Fruit fly (Drosophila melanogaster): Measurements from ENCODE around the gene myd.

myd gene

dm6 chr3R:19164873-19165456 is 15.5 kb upstream of the myd start (continued):
- no peak for TF ChIP-seq CG1647 (GFP tag; optimal IDR thresholded peaks at IDR 0.05)
- TF ChIP-seq CG34422 (GFP tag; IDR thresholded peaks at IDR 0.05) = peak; percentile 22; the same call in 1 of the 3 replicates
- peak; percentile 7 for TF ChIP-seq jumu (GFP tag; optimal IDR thresholded peaks at IDR 0.05)
- TF ChIP-seq CG30403 (GFP tag; optimal IDR thresholded peaks at IDR 0.05) = peak; percentile 49
- TF ChIP-seq CG4424 (GFP tag; optimal IDR thresholded peaks at IDR 0.05) = peak; percentile 59
- TF ChIP-seq pfk (GFP tag; optimal IDR thresholded peaks at IDR 0.05) = no peak
- TF ChIP-seq row (GFP tag; IDR thresholded peaks at IDR 0.05) = peak; percentile 58
- peak; percentile 56 for TF ChIP-seq Sox100B (GFP tag; optimal IDR thresholded peaks at IDR 0.05)
- TF ChIP-seq CG15269 (tag; optimal IDR thresholded peaks at IDR 0.05) = peak; percentile 52
- peak; percentile 41 for TF ChIP-seq CG14441 (GFP tag; IDR thresholded peaks at IDR 0.05)
- TF ChIP-seq CG7556 (GFP tag; optimal IDR thresholded peaks at IDR 0.05) = peak; percentile 52
- TF ChIP-seq ci (GFP tag; IDR thresholded peaks at IDR 0.05) = peak; percentile 71; the same call in 2 of the 3 replicates
- TF ChIP-seq seq (GFP tag; IDR thresholded peaks at IDR 0.05) = 0 out of 2 replicates have a peak, but pooled peaks have one; percentile 22
- no peak for TF ChIP-seq prd (optimal IDR thresholded peaks at IDR 0.05)
- TF ChIP-seq prd (GFP tag; IDR thresholded peaks at IDR 0.05) = peak; percentile 52; the same call in 2 of the 3 replicates
- TF ChIP-seq so (GFP tag; IDR thresholded peaks at IDR 0.05) = peak; percentile 27; the same call in 1 of the 3 replicates
- no peak for TF ChIP-seq eyg (GFP tag; optimal IDR thresholded peaks at IDR 0.05)
- TF ChIP-seq ATbp (GFP tag; optimal IDR thresholded peaks at IDR 0.05) = peak; percentile 22
- TF ChIP-seq Hr39 (optimal IDR thresholded peaks at IDR 0.05) = no peak
- no peak for TF ChIP-seq disco-r (GFP tag; optimal IDR thresholded peaks at IDR 0.05)
- TF ChIP-seq CG3065 (GFP tag; optimal IDR thresholded peaks at IDR 0.05) = no peak
- TF ChIP-seq stc (GFP tag; IDR thresholded peaks at IDR 0.05) = peak; percentile 49; the same call in 1 of the 2 replicates
- no peak for TF ChIP-seq lov (optimal IDR thresholded peaks at IDR 0.05)
- TF ChIP-seq lov (GFP tag; IDR thresholded peaks at IDR 0.05) = no peak
- TF ChIP-seq pnt (GFP tag; optimal IDR thresholded peaks at IDR 0.05) = no peak
- peak; percentile 44 for TF ChIP-seq CG16863 (GFP tag; optimal IDR thresholded peaks at IDR 0.05)
- peak in 1 of 2 experiments; percentile 35 for TF ChIP-seq dpn (GFP tag; optimal IDR thresholded peaks at IDR 0.05)
- peak; percentile 10; the same call in 1 of the 2 replicates for TF ChIP-seq Awh (GFP tag; IDR thresholded peaks at IDR 0.05)
- TF ChIP-seq Neu2 (GFP tag; optimal IDR thresholded peaks at IDR 0.05; ENCODE audit: borderline replicate concordance) = no peak
- peak; percentile 6 for TF ChIP-seq CG15601 (tag; optimal IDR thresholded peaks at IDR 0.05)
- peak; percentile 45 for TF ChIP-seq Sox102F (GFP tag; optimal IDR thresholded peaks at IDR 0.05)
- TF ChIP-seq Oli (tag; optimal IDR thresholded peaks at IDR 0.05) = peak; percentile 64
- TF ChIP-seq shn (GFP tag; optimal IDR thresholded peaks at IDR 0.05) = peak; percentile 56
- TF ChIP-seq NC2α (GFP tag; optimal IDR thresholded peaks at IDR 0.05) = peak; percentile 27
- no peak for TF ChIP-seq twi (tag; optimal IDR thresholded peaks at IDR 0.05)
- peak; percentile 54 for TF ChIP-seq Fer3 (tag; optimal IDR thresholded peaks at IDR 0.05)
- peak; percentile 31; the same call in 1 of the 2 replicates for TF ChIP-seq slbo (GFP tag; IDR thresholded peaks at IDR 0.05)
- TF ChIP-seq Abd-B (GFP tag; optimal IDR thresholded peaks at IDR 0.05) = peak; percentile 31
- no peak for TF ChIP-seq p53 (GFP tag; optimal IDR thresholded peaks at IDR 0.05)
- TF ChIP-seq HmgZ (tag; optimal IDR thresholded peaks at IDR 0.05) = peak; percentile 16
- TF ChIP-seq vvl (GFP tag; IDR thresholded peaks at IDR 0.05) = peak; percentile 47; the same call in 1 of the 2 replicates
- TF ChIP-seq CG18476 (GFP tag; optimal IDR thresholded peaks at IDR 0.05) = peak; percentile 6
- TF ChIP-seq CG13424 (tag; optimal IDR thresholded peaks at IDR 0.05) = peak; percentile 57
- peak; percentile 61 for TF ChIP-seq CG12391 (tag; optimal IDR thresholded peaks at IDR 0.05)
- peak; percentile 18 for TF ChIP-seq MTF-1 (GFP tag; optimal IDR thresholded peaks at IDR 0.05; ENCODE audit: borderline replicate concordance)
- peak; percentile 64 for TF ChIP-seq CG3281 (GFP tag; optimal IDR thresholded peaks at IDR 0.05)
